Fruit fly (Drosophila melanogaster): ENCODE results near the gene Nna1.

Nna1 gene

DNA sequence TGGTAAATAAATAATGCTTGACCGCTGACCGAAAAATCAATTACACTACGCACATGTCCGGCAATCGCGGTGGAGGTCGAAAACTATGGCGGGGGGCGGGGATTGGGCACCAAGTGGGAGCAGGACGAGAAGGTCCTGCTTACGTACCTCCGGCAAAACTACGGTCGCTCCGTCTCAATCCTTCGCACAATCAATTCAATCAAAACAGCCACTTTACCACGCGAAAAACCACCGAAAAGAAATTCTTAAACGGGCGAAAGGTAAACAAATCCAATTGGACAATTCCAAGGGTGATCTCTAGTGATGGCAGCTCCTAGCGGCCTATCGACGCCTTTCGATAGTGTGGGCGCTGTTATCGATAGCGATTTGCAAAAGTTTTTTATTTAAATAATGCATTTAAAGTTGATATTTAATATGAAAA is 25.9 kb downstream of the Nna1 start, which contains the start of gene Nadsyn (continued):
- no peak for TF ChIP-seq Adf1 (GFP tag; IDR thresholded peaks at IDR 0.05)
- 0 out of 2 replicates have a peak, but pooled peaks have one; percentile 52 for TF ChIP-seq vvl (GFP tag; IDR thresholded peaks at IDR 0.05)
- peak; percentile 70 for TF ChIP-seq inv (GFP tag; IDR thresholded peaks at IDR 0.05; ENCODE audit: partially characterized antibody)
- TF ChIP-seq CG17829 (tag; optimal IDR thresholded peaks at IDR 0.05) = no peak
- TF ChIP-seq ci (GFP tag; IDR thresholded peaks at IDR 0.05) = 0 out of 3 replicates have a peak, but pooled peaks have one; percentile 31
- no peak for TF ChIP-seq caup (GFP tag; optimal IDR thresholded peaks at IDR 0.05; ENCODE audit: severe bottlenecking)
- TF ChIP-seq Drgx (GFP tag; IDR thresholded peaks at IDR 0.05) = no peak
- no peak for TF ChIP-seq CG13123 (GFP tag; optimal IDR thresholded peaks at IDR 0.05)

DNA sequence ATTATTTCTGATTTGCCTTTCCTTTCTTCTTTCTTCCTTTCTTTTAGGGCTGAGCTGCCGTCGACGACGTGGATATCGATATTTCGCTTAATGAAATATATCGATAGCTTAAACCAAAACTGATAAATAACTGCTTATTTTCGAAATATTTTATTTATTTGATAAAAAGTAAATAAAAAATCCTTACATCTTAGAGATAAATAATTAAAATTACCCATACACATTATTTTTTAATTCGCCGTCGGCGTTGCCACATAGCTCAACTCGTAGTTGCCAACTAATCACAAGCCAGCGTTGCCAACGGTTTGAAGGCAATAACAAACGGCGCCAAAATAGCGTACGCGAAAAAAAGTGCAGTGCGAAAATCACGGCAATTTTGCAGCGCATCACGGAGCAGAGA is 29.8 kb downstream of the Nna1 start, which contains the start of the genes Mrgn1 and mus101:
Gene Mrgn1 (minus strand): TSS at position 44 of the 400 bp plus-strand sequence.
Gene mus101 (plus strand): TSS at position 313 of the 400 bp plus-strand sequence.
- TF ChIP-seq CG18599 (GFP tag; optimal IDR thresholded peaks at IDR 0.05) = no peak
- no peak for TF ChIP-seq Gsc (GFP tag; IDR thresholded peaks at IDR 0.05)
- TF ChIP-seq gro (GFP tag; optimal IDR thresholded peaks at IDR 0.05) = no peak
- TF ChIP-seq grn (GFP tag; optimal IDR thresholded peaks at IDR 0.05) = no peak
- TF ChIP-seq CG12391 (tag; optimal IDR thresholded peaks at IDR 0.05) = peak; percentile 55
- peak; percentile 74 for TF ChIP-seq Doc3 (GFP tag; IDR thresholded peaks at IDR 0.05; ENCODE audit: partially characterized antibody)
- TF ChIP-seq nmo (GFP tag; optimal IDR thresholded peaks at IDR 0.05) = peak; percentile 45
- TF ChIP-seq CG12659 (GFP tag; optimal IDR thresholded peaks at IDR 0.05) = peak; percentile 62
- TF ChIP-seq bbx (GFP tag; IDR thresholded peaks at IDR 0.05; ENCODE audit: partially characterized antibody) = peak; percentile 58; the same call in 1 of the 2 replicates
- TF ChIP-seq Ets97D (GFP tag; optimal IDR thresholded peaks at IDR 0.05) = no peak
- TF ChIP-seq Mrtf (GFP tag; IDR thresholded peaks at IDR 0.05) = no peak
- no peak for TF ChIP-seq CG15514 (GFP tag; optimal IDR thresholded peaks at IDR 0.05)
- no peak for TF ChIP-seq so (GFP tag; IDR thresholded peaks at IDR 0.05)
- no peak for TF ChIP-seq bigmax (GFP tag; optimal IDR thresholded peaks at IDR 0.05)
- peak; percentile 70 for TF ChIP-seq E2f1 (GFP tag; IDR thresholded peaks at IDR 0.05)
- peak; percentile 8 for TF ChIP-seq CG2120 (GFP tag; optimal IDR thresholded peaks at IDR 0.05)
- TF ChIP-seq HLHmδ (GFP tag; optimal IDR thresholded peaks at IDR 0.05) = no peak
- TF ChIP-seq CG2129 (GFP tag; IDR thresholded peaks at IDR 0.05; ENCODE audit: partially characterized antibody) = peak; percentile 71
- no peak for TF ChIP-seq salm (tag; optimal IDR thresholded peaks at IDR 0.05)
- peak; percentile 82 for TF ChIP-seq E2f2 (GFP tag; IDR thresholded peaks at IDR 0.05)
- no peak for TF ChIP-seq CG6254 (GFP tag; optimal IDR thresholded peaks at IDR 0.05)
- TF ChIP-seq row (GFP tag; IDR thresholded peaks at IDR 0.05) = peak; percentile 40; the same call in 1 of the 3 replicates
- TF ChIP-seq CG7372 (GFP tag; IDR thresholded peaks at IDR 0.05) = no peak
- TF ChIP-seq CG14050 (GFP tag; IDR thresholded peaks at IDR 0.05) = no peak
- no peak for TF ChIP-seq CG6765 (GFP tag; optimal IDR thresholded peaks at IDR 0.05)
- TF ChIP-seq Myb (GFP tag; optimal IDR thresholded peaks at IDR 0.05) = peak; percentile 23
- no peak for TF ChIP-seq CG16779 (GFP tag; IDR thresholded peaks at IDR 0.05)
- TF ChIP-seq CG10565 (GFP tag; optimal IDR thresholded peaks at IDR 0.05) = no peak
- peak; percentile 93 for TF ChIP-seq Dll (GFP tag; IDR thresholded peaks at IDR 0.05; ENCODE audit: partially characterized antibody)
- TF ChIP-seq H15 (GFP tag; IDR thresholded peaks at IDR 0.05) = no peak
- TF ChIP-seq inv (GFP tag; IDR thresholded peaks at IDR 0.05; ENCODE audit: partially characterized antibody) = peak; percentile 71
- no peak for TF ChIP-seq CG17568 (GFP tag; optimal IDR thresholded peaks at IDR 0.05)
- peak; percentile 81 for TF ChIP-seq sna (GFP tag; IDR thresholded peaks at IDR 0.05; ENCODE audit: partially characterized antibody)
- TF ChIP-seq CG1603 (tag; optimal IDR thresholded peaks at IDR 0.05) = no peak
- TF ChIP-seq insv (GFP tag; optimal IDR thresholded peaks at IDR 0.05) = peak in 1 of 2 experiments; percentile 63
- TF ChIP-seq Opbp (GFP tag; IDR thresholded peaks at IDR 0.05; ENCODE audit: partially characterized antibody) = peak; percentile 50; the same call in 2 of the 3 replicates
- TF ChIP-seq fd96Cb (tag; optimal IDR thresholded peaks at IDR 0.05) = no peak
- no peak for TF ChIP-seq C15 (GFP tag; IDR thresholded peaks at IDR 0.05)
- TF ChIP-seq tna (GFP tag; IDR thresholded peaks at IDR 0.05; ENCODE audit: partially characterized antibody) = no peak
- TF ChIP-seq Ssrp (tag; optimal IDR thresholded peaks at IDR 0.05) = no peak
- TF ChIP-seq CG1647 (GFP tag; optimal IDR thresholded peaks at IDR 0.05) = no peak
